Fruit fly (Drosophila melanogaster): ENCODE data around the gene Hk.

Hk gene

DNA sequence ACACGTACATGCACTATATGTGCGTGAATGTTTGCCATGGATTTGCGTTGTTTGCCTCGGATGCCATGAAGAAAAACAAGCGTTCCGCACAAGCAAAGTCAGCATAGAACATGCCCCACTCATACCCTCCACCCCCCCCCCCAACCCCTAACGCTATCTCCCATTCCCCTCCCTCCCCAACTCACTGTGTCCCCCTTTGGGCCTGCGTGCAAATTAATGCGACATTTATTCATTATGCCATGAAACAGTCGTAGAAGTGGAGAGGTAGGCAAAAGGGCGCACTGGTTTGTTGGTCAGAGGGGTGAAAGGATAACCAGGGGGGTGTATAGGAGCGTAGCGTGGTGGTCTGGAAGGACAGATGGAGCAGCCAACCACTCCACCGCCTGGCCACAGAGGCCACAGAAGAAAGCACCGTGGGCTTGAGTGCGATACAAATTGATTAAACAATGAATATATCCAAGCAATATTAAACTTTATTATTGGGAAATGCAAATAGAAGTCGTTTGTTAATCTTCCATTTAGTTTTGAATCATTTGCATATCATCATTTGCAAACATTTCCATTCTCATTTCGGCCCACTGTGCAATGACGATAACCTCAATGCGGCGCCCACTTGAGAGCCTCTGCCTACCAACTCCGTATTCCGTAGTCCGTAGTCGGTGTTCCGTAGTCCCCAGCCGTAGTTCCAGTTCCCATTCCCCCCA lies 78.8 kb downstream of the Hk start (continued):
- TF ChIP-seq CG10209 (GFP tag; optimal IDR thresholded peaks at IDR 0.05) (peak; percentile 13), Deaf1 (tag; optimal IDR thresholded peaks at IDR 0.05) (no peak), CG13424 (tag; optimal IDR thresholded peaks at IDR 0.05) (peak; percentile 42), slou (GFP tag; optimal IDR thresholded peaks at IDR 0.05) (no peak), pros (GFP tag; optimal IDR thresholded peaks at IDR 0.05) (no peak), CG10321 (GFP tag; IDR thresholded peaks at IDR 0.05) (no peak), tup (GFP tag; optimal IDR thresholded peaks at IDR 0.05) (no peak), gro (GFP tag; optimal IDR thresholded peaks at IDR 0.05) (peak; percentile 70), fd102C (GFP tag; optimal IDR thresholded peaks at IDR 0.05) (no peak), hb (GFP tag; IDR thresholded peaks at IDR 0.05; ENCODE audit: partially characterized antibody) (no peak), CG3281 (GFP tag; optimal IDR thresholded peaks at IDR 0.05) (peak; percentile 64), CG15601 (tag; optimal IDR thresholded peaks at IDR 0.05) (no peak), unpg (GFP tag; optimal IDR thresholded peaks at IDR 0.05) (no peak), HLH3B (GFP tag; IDR thresholded peaks at IDR 0.05) (peak; percentile 73), Hmx (GFP tag; optimal IDR thresholded peaks at IDR 0.05) (no peak), sr (GFP tag; IDR thresholded peaks at IDR 0.05) (no peak), CG17802 (tag; optimal IDR thresholded peaks at IDR 0.05) (no peak), emc (GFP tag; optimal IDR thresholded peaks at IDR 0.05) (no peak)

All from whole organism, embryonic.